Worm (Caenorhabditis elegans): Measurements from ENCODE around the gene gly-7.

DNA sequence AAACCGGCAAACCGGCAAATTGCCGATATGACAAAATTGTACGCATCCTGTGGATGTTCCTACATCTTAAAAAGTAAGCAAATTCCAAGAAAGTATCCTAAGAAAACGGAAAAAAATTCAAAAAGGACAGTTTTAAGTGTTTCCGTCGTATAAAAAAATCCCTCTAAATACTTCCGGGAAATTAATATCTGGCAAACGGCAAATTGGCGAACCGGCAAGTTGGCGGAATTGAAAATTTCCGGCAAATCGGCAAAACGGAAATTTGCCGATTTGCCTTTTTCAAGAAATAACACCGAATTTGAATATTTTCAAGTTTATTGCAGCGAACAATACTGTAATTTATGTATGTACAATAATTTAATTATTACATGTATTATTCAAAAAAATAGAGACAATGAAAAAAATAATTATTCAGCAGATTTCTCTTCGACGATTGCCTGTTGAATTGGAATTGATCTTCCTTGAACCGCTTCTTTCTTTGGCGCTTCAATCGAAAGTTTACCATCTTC lies 17.0 kb downstream of the gly-7 start:
- TF ChIP-seq hmg-4 (GFP tag; optimal IDR thresholded peaks at IDR 0.05), result no peak
- no peak for TF ChIP-seq scrt-1 (GFP tag; IDR thresholded peaks at IDR 0.05)
- no peak for TF ChIP-seq B0310.2 (tag; optimal IDR thresholded peaks at IDR 0.05)
- TF ChIP-seq hmbx-1 (tag; optimal IDR thresholded peaks at IDR 0.05), result no peak
- no peak for TF ChIP-seq sea-1 (GFP tag; conservative IDR thresholded peaks at IDR 0.05)
- no peak for TF ChIP-seq tbx-11 (GFP tag; IDR thresholded peaks at IDR 0.05)
- TF ChIP-seq ama-1 (optimal IDR thresholded peaks at IDR 0.05), result no peak
- TF ChIP-seq ceh-36 (tag; optimal IDR thresholded peaks at IDR 0.05), result no peak
